Fruit fly (Drosophila melanogaster) whole organism, prepupa: Measurements from ENCODE around the gene CG46383.
A peak's percentile ranks its signal among the peaks of the same experiment; 100 is the strongest.

Experiments
- CG10669 ChIP-seq: fragments of 200-800 bp; sonication (Bioruptor generic); optimal IDR thresholded peaks from 3 replicates; lab custom pipeline; 2018; ENCODE audit warnings: missing biosample characterization, mild to moderate bottlenecking, missing genetic modification characterization, moderate library complexity
- CG11762 ChIP-seq: fragments of 200-800 bp; sonication (Bioruptor generic); optimal IDR thresholded peaks from 3 replicates; lab custom pipeline; 2016; ENCODE audit warnings: missing biosample characterization, missing genetic modification characterization; ENCODE audit not compliant: insufficient read depth
- CG11902 ChIP-seq: fragments of 200-800 bp; sonication (Bioruptor generic); optimal IDR thresholded peaks from 3 replicates; lab custom pipeline; 2016; ENCODE audit warnings: missing biosample characterization, missing genetic modification characterization
- CG1621 ChIP-seq: fragments of 200-800 bp; sonication (Bioruptor generic); optimal IDR thresholded peaks from 3 replicates; lab custom pipeline; 2018; ENCODE audit warnings: missing biosample characterization, mild to moderate bottlenecking, missing genetic modification characterization
- CG16779 ChIP-seq: fragments of 200-800 bp; sonication (Bioruptor generic); optimal IDR thresholded peaks from 3 replicates; lab custom pipeline; 2017; ENCODE audit warnings: missing biosample characterization, mild to moderate bottlenecking, missing genetic modification characterization
- CG3032 ChIP-seq: fragments of 200-800 bp; optimal IDR thresholded peaks from 2 replicates; lab custom pipeline; 2019; ENCODE audit warnings: missing biosample characterization, mild to moderate bottlenecking, missing genetic modification characterization, moderate library complexity
- CG31627 ChIP-seq: fragments of 200-800 bp; sonication (Bioruptor generic); optimal IDR thresholded peaks from 3 replicates; lab custom pipeline; 2016; ENCODE audit warnings: missing biosample characterization, missing genetic modification characterization
- CG32006 ChIP-seq: fragments of 200-800 bp; sonication (Bioruptor generic); optimal IDR thresholded peaks from 3 replicates; lab custom pipeline; 2017; ENCODE audit warnings: missing biosample characterization, mild to moderate bottlenecking, missing genetic modification characterization
- CG34406 ChIP-seq: fragments of 200-800 bp; sonication (Bioruptor generic); optimal IDR thresholded peaks from 3 replicates; lab custom pipeline; 2016; ENCODE audit warnings: missing biosample characterization, missing genetic modification characterization
- CG3919 ChIP-seq: fragments of 200-800 bp; sonication (Bioruptor generic); optimal IDR thresholded peaks from 3 replicates; lab custom pipeline; 2016; ENCODE audit warnings: missing biosample characterization, missing genetic modification characterization
- CG4318 ChIP-seq: fragments of 200-800 bp; sonication (Bioruptor generic); optimal IDR thresholded peaks from 3 replicates; lab custom pipeline; 2017; ENCODE audit warnings: missing biosample characterization, mild to moderate bottlenecking, missing genetic modification characterization
- CG7368 ChIP-seq: fragments of 200-800 bp; sonication (Bioruptor generic); optimal IDR thresholded peaks from 3 replicates; lab custom pipeline; 2016; ENCODE audit warnings: missing biosample characterization, missing genetic modification characterization
- CG8319 ChIP-seq: fragments of 200-800 bp; sonication (Bioruptor generic); optimal IDR thresholded peaks from 3 replicates; lab custom pipeline; 2016; ENCODE audit warnings: missing biosample characterization, missing genetic modification characterization
- CG8632 ChIP-seq: fragments of 200-800 bp; sonication (Bioruptor generic); optimal IDR thresholded peaks from 3 replicates; lab custom pipeline; 2016; ENCODE audit warnings: missing biosample characterization, missing genetic modification characterization
- CG9139 ChIP-seq: fragments of 200-800 bp; sonication (Bioruptor generic); optimal IDR thresholded peaks from 3 replicates; lab custom pipeline; 2017; ENCODE audit warnings: missing biosample characterization, mild to moderate bottlenecking, missing genetic modification characterization
- Eip75B ChIP-seq: fragments of 200-800 bp; sonication (Bioruptor generic); optimal IDR thresholded peaks from 3 replicates; lab custom pipeline; 2016; ENCODE audit warnings: missing biosample characterization, missing genetic modification characterization
- Ets96B ChIP-seq: fragments of 200-800 bp; optimal IDR thresholded peaks from 2 replicates; lab custom pipeline; 2019; ENCODE audit warnings: missing biosample characterization, mild to moderate bottlenecking, missing genetic modification characterization, moderate library complexity
- Gug ChIP-seq: fragments of 200-800 bp; sonication (Bioruptor generic); IDR thresholded peaks from 2 replicates; pipeline ENCODE4 v1.3.6; 2022; ENCODE audit warnings: missing biosample characterization, missing genetic modification characterization
- Hr38 ChIP-seq: sonication (Bioruptor generic); optimal IDR thresholded peaks from 2 replicates; lab custom pipeline; 2016; ENCODE audit warnings: missing biosample characterization, missing genetic modification characterization
- Hr39 ChIP-seq: fragments of 200-800 bp; sonication (Bioruptor generic); optimal IDR thresholded peaks from 2 replicates; lab custom pipeline; 2016; ENCODE audit warnings: missing biosample characterization, missing genetic modification characterization
- Hr4 ChIP-seq: fragments of 200-800 bp; sonication (Bioruptor generic); optimal IDR thresholded peaks from 3 replicates; lab custom pipeline; 2016; ENCODE audit warnings: missing biosample characterization, missing genetic modification characterization
- OdsH ChIP-seq: fragments of 200-800 bp; sonication (Bioruptor generic); optimal IDR thresholded peaks from 3 replicates; lab custom pipeline; 2016; ENCODE audit warnings: missing biosample characterization, missing genetic modification characterization
- Sox102F ChIP-seq: fragments of 200-800 bp; sonication (Bioruptor generic); optimal IDR thresholded peaks from 2 replicates; lab custom pipeline; 2016; ENCODE audit warnings: missing biosample characterization, mild to moderate bottlenecking, missing genetic modification characterization
- Sox14 ChIP-seq: fragments of 200-800 bp; sonication (Bioruptor generic); optimal IDR thresholded peaks from 3 replicates; lab custom pipeline; 2016; ENCODE audit warnings: missing biosample characterization, missing genetic modification characterization
- Sox15 ChIP-seq: fragments of 200-800 bp; sonication (Bioruptor generic); optimal IDR thresholded peaks from 3 replicates; lab custom pipeline; 2016; ENCODE audit warnings: missing biosample characterization, missing genetic modification characterization
- achi ChIP-seq: fragments of 200-800 bp; sonication (Bioruptor generic); optimal IDR thresholded peaks from 3 replicates; lab custom pipeline; 2016; ENCODE audit warnings: missing biosample characterization, missing genetic modification characterization
- acj6 ChIP-seq: fragments of 200-800 bp; sonication (Bioruptor generic); optimal IDR thresholded peaks from 3 replicates; lab custom pipeline; 2016; ENCODE audit warnings: missing biosample characterization, missing genetic modification characterization
- dsx ChIP-seq: fragments of 200-800 bp; optimal IDR thresholded peaks from 3 replicates; lab custom pipeline; 2019; ENCODE audit warnings: missing biosample characterization, mild to moderate bottlenecking, missing genetic modification characterization, moderate library complexity; ENCODE audit not compliant: poor library complexity, severe bottlenecking
- eg ChIP-seq: fragments of 200-800 bp; sonication (Bioruptor generic); IDR thresholded peaks from 3 replicates; pipeline ENCODE4 v1.3.6; 2022; ENCODE audit warnings: missing biosample characterization, missing genetic modification characterization
- fd59A ChIP-seq: fragments of 200-800 bp; sonication (Bioruptor generic); optimal IDR thresholded peaks from 2 replicates; lab custom pipeline; 2017; ENCODE audit warnings: missing biosample characterization, mild to moderate bottlenecking, missing genetic modification characterization, missing genetic modification reagents
- fd85E ChIP-seq: fragments of 200-800 bp; sonication (Bioruptor generic); optimal IDR thresholded peaks from 3 replicates; lab custom pipeline; 2016; ENCODE audit warnings: missing biosample characterization, missing genetic modification characterization
- net ChIP-seq: fragments of 200-800 bp; sonication (Bioruptor generic); optimal IDR thresholded peaks from 3 replicates; lab custom pipeline; 2016; ENCODE audit warnings: missing biosample characterization, missing genetic modification characterization
- pdm3 ChIP-seq: fragments of 200-800 bp; sonication (Bioruptor generic); optimal IDR thresholded peaks from 3 replicates; lab custom pipeline; 2016; ENCODE audit warnings: missing biosample characterization, missing genetic modification characterization
- salr ChIP-seq, 2 experiments: fragments of 200-800 bp; sonication (Bioruptor generic); optimal IDR thresholded peaks; 3 replicates each; lab custom pipeline; 2016 to 2018; ENCODE audit warnings: missing biosample characterization in 2 of 2, missing genetic modification characterization in 2 of 2, mild to moderate bottlenecking in 1 of 2
- ss ChIP-seq, 2 experiments: fragments of 200-800 bp; sonication (Bioruptor generic); optimal IDR thresholded peaks; 2 replicates in 1 of 2; 3 replicates in 1 of 2; lab custom pipeline; 2017 to 2018; ENCODE audit warnings: mild to moderate bottlenecking in 2 of 2, missing biosample characterization in 2 of 2, missing genetic modification characterization in 2 of 2, moderate library complexity in 1 of 2
- svp ChIP-seq: fragments of 200-800 bp; sonication (Bioruptor generic); peaks from one replicate; lab custom pipeline; 2016; ENCODE audit warnings: missing biosample characterization, missing genetic modification characterization
- topi ChIP-seq: fragments of 200-800 bp; sonication (Bioruptor generic); optimal IDR thresholded peaks from 3 replicates; lab custom pipeline; 2016; ENCODE audit warnings: missing biosample characterization, missing genetic modification characterization
- vri ChIP-seq: fragments of 200-800 bp; sonication (Bioruptor generic); optimal IDR thresholded peaks from 3 replicates; lab custom pipeline; 2016; ENCODE audit warnings: missing biosample characterization, mild to moderate bottlenecking, missing genetic modification characterization

CG46383 gene

DNA sequence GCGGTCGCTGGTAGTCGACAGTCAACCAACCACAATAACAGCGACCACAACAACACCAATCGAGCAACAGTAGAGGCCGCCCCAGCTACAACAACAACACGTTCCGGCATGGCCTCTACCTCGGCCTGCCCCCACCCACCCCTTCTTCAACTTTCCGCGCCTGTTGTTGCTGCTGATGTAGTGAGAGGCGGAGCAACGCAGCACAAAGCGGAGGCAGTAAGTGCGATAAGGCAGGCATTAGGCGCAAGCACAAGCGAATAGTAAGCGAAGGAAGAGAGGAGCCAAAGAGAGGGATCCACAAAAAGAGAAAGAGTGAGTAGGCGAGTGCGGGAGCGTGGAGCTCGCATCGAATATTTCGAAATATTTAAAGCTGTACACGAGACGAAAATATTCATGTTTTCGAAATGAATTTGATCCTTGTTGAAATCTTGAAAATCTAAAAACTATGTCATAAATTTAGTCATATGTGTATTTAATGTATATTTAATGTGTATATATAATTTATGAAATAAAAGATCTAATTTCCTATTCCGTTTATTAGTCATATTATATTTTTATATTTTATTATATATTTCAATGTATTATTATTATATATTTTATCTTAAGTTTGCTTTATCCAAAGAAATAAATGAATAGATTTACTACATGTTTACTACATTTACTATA lies 42.5 kb upstream of the CG46383 start (continued):
- TF ChIP-seq CG10669 (GFP tag; lab: Kevin White, UChicago) (no peak), CG11762 (no peak), Eip75B (GFP tag; lab: Kevin White, UChicago) (no peak), fd59A (GFP tag; lab: Kevin White, UChicago) (no peak), net (GFP tag; lab: Kevin White, UChicago) (no peak), CG34406 (peak; percentile 6), CG32006 (GFP tag; lab: Kevin White, UChicago) (no peak), CG9139 (GFP tag; lab: Kevin White, UChicago) (no peak), Ets96B (peak; percentile 29), CG7368 (GFP tag; lab: Kevin White, UChicago) (no peak), CG31627 (GFP tag; lab: Kevin White, UChicago) (no peak), Hr39 (no peak), Sox102F (GFP tag; lab: Kevin White, UChicago) (no peak), Hr38 (GFP tag; lab: Kevin White, UChicago) (no peak), svp (peak; percentile 72), CG1621 (tag; lab: Kevin White, UChicago) (peak; percentile 6), CG8632 (peak; percentile 4), CG3032 (tag; lab: Kevin White, UChicago) (peak; percentile 3), salr (GFP tag; optimal IDR thresholded peaks at IDR 0.05; lab: Kevin White, UChicago) (no peak), vri (no peak), pdm3 (no peak), fd85E (GFP tag; lab: Kevin White, UChicago) (no peak), topi (GFP tag; lab: Kevin White, UChicago) (no peak), OdsH (GFP tag; lab: Kevin White, UChicago) (no peak), achi (no peak), Sox14 (GFP tag; lab: Kevin White, UChicago) (peak; percentile 36), eg (GFP tag; lab: Robert Waterston, UW) (peak; percentile 71), Hr4 (no peak), CG4318 (GFP tag; lab: Kevin White, UChicago) (no peak), Sox15 (GFP tag; lab: Kevin White, UChicago) (no peak), acj6 (GFP tag; lab: Kevin White, UChicago) (no peak), CG16779 (tag; lab: Kevin White, UChicago) (no peak), CG3919 (GFP tag; lab: Kevin White, UChicago) (peak; percentile 41), dsx (GFP tag; lab: Kevin White, UChicago) (peak; percentile 29), CG11902 (GFP tag; lab: Kevin White, UChicago) (no peak), Gug (GFP tag; lab: Robert Waterston, UW) (no peak), ss (GFP tag; optimal IDR thresholded peaks at IDR 0.05; lab: Kevin White, UChicago) (no peak), CG8319 (GFP tag; lab: Kevin White, UChicago) (no peak)
- TF ChIP-seq, all 60 proteins: peak for 16

DNA sequence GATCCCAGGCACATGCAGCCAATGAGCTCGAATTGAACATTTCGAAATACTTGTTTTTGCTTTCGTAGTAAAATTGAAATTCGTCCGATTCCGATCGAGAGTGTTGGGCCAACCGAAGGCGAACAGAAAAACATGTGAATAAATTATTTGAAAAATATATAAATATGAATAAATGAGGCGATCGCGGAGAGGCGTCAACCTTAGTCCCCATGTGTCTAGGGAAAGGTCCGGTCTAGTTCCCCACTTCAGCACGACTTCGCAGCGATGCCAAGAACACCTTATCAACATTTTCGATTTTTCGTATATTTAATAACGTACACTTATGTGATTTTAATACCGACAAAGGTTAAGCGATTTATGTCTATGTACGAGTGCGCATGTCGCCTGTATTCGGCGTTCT lies 40.9 kb upstream of the CG46383 start:
- TF ChIP-seq CG34406 (no peak), svp (peak; percentile 89), ss (GFP tag; optimal IDR thresholded peaks at IDR 0.05; lab: Kevin White, UChicago) (no peak), fd85E (GFP tag; lab: Kevin White, UChicago) (no peak), Sox15 (GFP tag; lab: Kevin White, UChicago) (no peak)
